Worm (Caenorhabditis elegans) whole organism, L1 larva: ENCODE data around the gene C38C3.3.
A peak's percentile ranks its signal among the peaks of the same experiment; 100 is the strongest.

Experiments
- efl-3 ChIP-seq: fragments of 200-800 bp; sonication (Bioruptor generic); optimal IDR thresholded peaks from 2 replicates; lab custom pipeline; 2018; ENCODE audit warnings: mild to moderate bottlenecking, missing genetic modification characterization, missing compliant biosample characterization
- elt-2 ChIP-seq: sonication (generic microtip); optimal IDR thresholded peaks from 2 replicates; lab custom pipeline; 2016; ENCODE audit warnings: missing genetic modification characterization, mild to moderate bottlenecking, inconsistent platforms, missing compliant biosample characterization, missing genetic modification reagents
- nhr-77 ChIP-seq: fragments of 150-350 bp; optimal IDR thresholded peaks from 2 replicates; lab custom pipeline; 2014; ENCODE audit warnings: missing biosample characterization, missing genetic modification characterization

C38C3.3 gene

DNA sequence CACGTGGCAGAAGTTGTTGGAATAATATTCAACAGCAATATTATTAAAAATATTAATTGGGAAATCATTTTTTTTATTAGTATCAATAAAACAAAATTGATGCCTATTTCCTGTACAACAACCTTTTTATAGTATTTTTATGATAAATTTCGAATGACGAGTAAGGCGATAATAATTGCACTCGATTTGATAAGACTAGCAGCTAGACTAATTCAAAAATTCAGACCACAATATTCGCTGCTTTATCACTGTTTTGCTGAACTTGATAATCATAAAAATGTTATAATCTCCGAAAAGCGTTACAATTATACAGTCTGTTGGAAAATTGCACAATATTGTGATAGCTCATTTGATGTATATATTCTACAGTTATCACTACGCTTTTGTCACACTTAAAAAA is 50.3 kb downstream of the C38C3.3 start, which contains the start of gene oac-32:
Gene oac-32 (minus strand): TSS at position 90 of the 400 bp plus-strand sequence.
- TF ChIP-seq nhr-77 (tag; lab: Kevin White, UChicago) = no peak
- no peak for TF ChIP-seq efl-3
- TF ChIP-seq elt-2 (tag; lab: Kevin White, UChicago) = peak; percentile 78
